Fruit fly (Drosophila melanogaster): ENCODE data around the gene CG13247.

DNA sequence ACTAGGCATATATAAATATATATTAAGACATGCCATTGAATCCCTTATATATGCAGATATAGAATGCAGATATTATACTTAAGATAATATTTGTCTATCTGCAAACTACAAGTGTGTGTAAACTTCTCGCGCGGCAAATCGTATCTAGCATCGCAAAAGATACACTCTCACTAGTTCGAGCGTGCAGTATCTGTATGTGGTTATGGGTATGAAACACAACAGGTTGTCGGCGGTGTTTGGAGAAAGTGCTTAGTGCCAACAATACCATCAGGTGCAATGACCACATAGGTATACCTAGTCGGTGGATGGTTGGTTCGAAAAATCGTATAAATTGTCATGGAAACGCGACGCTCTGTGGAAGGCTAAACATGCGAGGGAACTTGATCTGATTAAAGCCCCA lies 34.4 kb downstream of the CG13247 start:
- TF ChIP-seq psq (optimal IDR thresholded peaks at IDR 0.05) (no peak), h (optimal IDR thresholded peaks at IDR 0.05) (no peak), ttk (optimal IDR thresholded peaks at IDR 0.05) (no peak), Myc (optimal IDR thresholded peaks at IDR 0.05) (no peak)
